Worm (Caenorhabditis elegans) whole organism, midembryonic: Measurements from ENCODE around the gene F07H5.13.

ENCODE experiments used
- T22C8.4 ChIP-seq: fragments of 200-800 bp; sonication (Bioruptor generic); IDR thresholded peaks from 2 replicates; pipeline ENCODE4 v1.3.6; 2022; ENCODE audit warnings: missing genetic modification characterization, missing compliant biosample characterization
- cog-1 ChIP-seq: sonication (generic microtip); optimal IDR thresholded peaks from 2 replicates; lab custom pipeline; 2016; ENCODE audit warnings: missing genetic modification characterization, missing compliant biosample characterization
- flt-1 ChIP-seq: fragments of 200-800 bp; sonication (Bioruptor generic); IDR thresholded peaks from 2 replicates; pipeline ENCODE4 v1.3.6; 2022; ENCODE audit warnings: missing genetic modification characterization, missing compliant biosample characterization
- klf-2 ChIP-seq: fragments of 200-800 bp; sonication (Bioruptor generic); conservative IDR thresholded peaks from 2 replicates; pipeline ENCODE4 v1.3.6; 2022; ENCODE audit warnings: missing genetic modification reagents, missing genetic modification characterization, missing compliant biosample characterization
- med-1 ChIP-seq: sonication (generic microtip); optimal IDR thresholded peaks from 2 replicates; lab custom pipeline; 2017; ENCODE audit warnings: missing genetic modification characterization, mild to moderate bottlenecking, missing compliant biosample characterization, antibody characterized with exemption, missing genetic modification reagents; ENCODE audit not compliant: insufficient read depth
- ref-1 ChIP-seq: fragments of 200-800 bp; sonication (Bioruptor generic); conservative IDR thresholded peaks from 2 replicates; pipeline ENCODE4 v1.3.6; 2022; ENCODE audit warnings: missing genetic modification reagents, missing genetic modification characterization, missing compliant biosample characterization
- tab-1 ChIP-seq: fragments of 200-800 bp; sonication (Bioruptor generic); IDR thresholded peaks from 2 replicates; pipeline ENCODE4 v1.3.6; 2022; ENCODE audit warnings: missing genetic modification characterization, missing compliant biosample characterization
- ztf-23 ChIP-seq: fragments of 200-800 bp; sonication (Bioruptor generic); IDR thresholded peaks from 2 replicates; pipeline ENCODE4 v1.3.6; 2022; ENCODE audit warnings: missing genetic modification reagents, missing genetic modification characterization, missing compliant biosample characterization
- ztf-29 ChIP-seq: fragments of 200-800 bp; sonication (Bioruptor generic); IDR thresholded peaks from 2 replicates; pipeline ENCODE4 v1.3.6; 2022; ENCODE audit warnings: missing genetic modification reagents, missing genetic modification characterization, missing compliant biosample characterization

The F07H5.13 gene

DNA sequence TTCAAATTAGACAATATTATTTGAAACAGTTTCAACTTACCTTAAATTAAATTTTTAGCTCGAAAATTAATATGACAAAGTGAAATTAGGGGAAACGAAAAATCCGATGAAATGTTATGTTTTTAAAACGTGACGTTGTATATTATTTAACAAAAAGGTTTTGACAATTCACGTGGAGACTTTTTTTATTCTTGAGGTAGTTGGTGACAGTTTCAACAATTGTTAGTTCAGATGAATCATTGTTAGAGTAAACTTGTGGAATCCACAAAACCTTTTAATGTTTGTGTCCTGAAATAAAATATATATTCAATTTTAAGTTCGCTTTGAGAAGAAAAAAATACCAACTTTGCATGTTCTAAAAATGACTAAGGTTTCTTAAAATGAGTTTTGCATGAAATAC, 30.9 kb upstream of the F07H5.13 start, which contains the start of gene fut-1:
TSS of gene fut-1 (minus strand) at position 101 of the 400 bp plus-strand sequence.
- TF ChIP-seq T22C8.4 (GFP tag; lab: Robert Waterston, UW) (no peak), ztf-29 (no peak), flt-1 (GFP tag; lab: Robert Waterston, UW) (no peak), ztf-23 (GFP tag; lab: Robert Waterston, UW) (no peak), ref-1 (no peak), klf-2 (no peak), tab-1 (GFP tag; lab: Robert Waterston, UW) (no peak), cog-1 (no peak), med-1 (GFP tag; lab: Kevin White, UChicago) (no peak)

DNA sequence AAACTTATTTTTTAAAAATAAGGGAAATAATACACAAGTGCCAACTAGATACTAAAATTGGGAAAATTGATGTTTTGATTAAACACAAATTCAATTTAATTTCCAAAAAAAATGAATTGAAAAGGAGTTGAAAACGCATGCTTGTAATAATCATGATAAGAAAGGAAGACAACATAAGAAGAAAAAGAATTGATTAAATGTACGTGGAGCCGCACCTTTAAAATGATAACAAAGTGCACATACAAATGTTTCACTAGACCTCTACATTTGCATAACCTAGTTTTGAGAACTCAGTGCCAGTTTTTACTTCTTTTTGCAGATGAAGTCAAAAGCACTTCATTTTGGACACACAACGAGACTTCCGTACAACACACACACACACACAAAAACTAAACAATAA, 28.6 kb upstream of the F07H5.13 start:
- TF ChIP-seq klf-2 (no peak), ztf-23 (GFP tag; lab: Robert Waterston, UW) (no peak), tab-1 (GFP tag; lab: Robert Waterston, UW) (no peak)

DNA sequence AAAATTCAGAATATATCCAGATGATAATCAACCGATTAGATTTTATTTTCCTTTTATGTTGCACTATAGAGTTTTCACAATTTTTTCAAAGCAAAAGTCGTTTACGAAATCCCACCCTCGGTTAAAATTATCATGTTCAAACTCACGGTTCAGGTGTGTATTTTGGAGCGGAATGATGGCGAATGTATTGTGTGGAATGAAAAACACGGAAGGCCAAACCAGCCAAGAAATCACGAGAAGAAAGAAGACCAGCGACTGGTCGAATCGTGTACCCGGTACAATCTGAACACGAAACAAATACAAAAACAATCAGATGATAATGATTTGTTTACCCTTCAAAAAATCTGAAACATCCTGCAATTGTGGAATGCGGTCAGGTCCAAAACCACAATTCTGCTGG, 27.0 kb upstream of the F07H5.13 start:
- TF ChIP-seq cog-1 (no peak), ztf-29 (no peak), ref-1 (no peak), tab-1 (GFP tag; lab: Robert Waterston, UW) (no peak), klf-2 (no peak), ztf-23 (GFP tag; lab: Robert Waterston, UW) (no peak), T22C8.4 (GFP tag; lab: Robert Waterston, UW) (no peak), flt-1 (GFP tag; lab: Robert Waterston, UW) (no peak), med-1 (GFP tag; lab: Kevin White, UChicago) (no peak)

DNA sequence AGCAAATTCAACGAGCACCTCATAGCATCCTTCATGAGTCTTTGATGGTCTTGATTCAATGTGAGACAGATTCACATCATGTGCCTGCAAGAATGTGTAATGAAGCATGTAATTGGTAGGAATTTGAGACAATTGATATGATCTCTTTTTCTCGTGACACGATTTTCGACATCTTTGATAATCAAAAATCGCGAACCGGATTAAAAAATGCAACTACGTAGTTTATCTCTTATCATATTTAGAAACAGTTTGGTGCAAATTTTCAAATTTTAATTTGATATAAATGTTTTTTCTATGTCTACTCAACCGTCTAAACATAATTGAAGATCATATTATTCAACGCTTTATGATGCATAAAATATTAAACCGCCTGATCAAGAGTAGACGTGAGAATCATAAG, 26.0 kb upstream of the F07H5.13 start:
- TF ChIP-seq tab-1 (GFP tag; lab: Robert Waterston, UW) (no peak), ztf-23 (GFP tag; lab: Robert Waterston, UW) (no peak), cog-1 (no peak), klf-2 (no peak), T22C8.4 (GFP tag; lab: Robert Waterston, UW) (no peak), flt-1 (GFP tag; lab: Robert Waterston, UW) (no peak), ref-1 (no peak), med-1 (GFP tag; lab: Kevin White, UChicago) (no peak), ztf-29 (no peak)

DNA sequence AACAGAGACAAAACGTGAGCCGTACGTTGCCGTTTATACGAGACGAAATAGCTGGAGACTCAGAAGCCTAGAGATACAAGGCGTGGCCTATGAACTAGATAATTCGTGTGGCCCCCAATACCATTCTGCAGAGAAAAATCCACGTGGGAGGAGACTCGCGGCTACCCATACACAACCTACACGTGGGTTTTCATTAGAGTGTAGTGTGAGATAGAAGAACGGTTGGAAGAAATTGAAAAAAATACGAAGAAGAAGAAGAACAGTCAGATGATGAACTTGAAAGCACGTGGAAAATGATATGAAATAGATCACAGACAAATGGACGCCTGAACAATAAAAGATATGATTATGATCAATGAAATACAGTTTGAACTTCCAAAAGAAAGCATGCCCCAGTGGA, 25.2 kb upstream of the F07H5.13 start:
- TF ChIP-seq klf-2, result no peak
- TF ChIP-seq ztf-23 (GFP tag; lab: Robert Waterston, UW), result no peak
- no peak for TF ChIP-seq ztf-29
- TF ChIP-seq T22C8.4 (GFP tag; lab: Robert Waterston, UW), result no peak
- TF ChIP-seq ref-1, result no peak
- no peak for TF ChIP-seq cog-1
- no peak for TF ChIP-seq med-1 (GFP tag; lab: Kevin White, UChicago)
- no peak for TF ChIP-seq flt-1 (GFP tag; lab: Robert Waterston, UW)
- no peak for TF ChIP-seq tab-1 (GFP tag; lab: Robert Waterston, UW)

DNA sequence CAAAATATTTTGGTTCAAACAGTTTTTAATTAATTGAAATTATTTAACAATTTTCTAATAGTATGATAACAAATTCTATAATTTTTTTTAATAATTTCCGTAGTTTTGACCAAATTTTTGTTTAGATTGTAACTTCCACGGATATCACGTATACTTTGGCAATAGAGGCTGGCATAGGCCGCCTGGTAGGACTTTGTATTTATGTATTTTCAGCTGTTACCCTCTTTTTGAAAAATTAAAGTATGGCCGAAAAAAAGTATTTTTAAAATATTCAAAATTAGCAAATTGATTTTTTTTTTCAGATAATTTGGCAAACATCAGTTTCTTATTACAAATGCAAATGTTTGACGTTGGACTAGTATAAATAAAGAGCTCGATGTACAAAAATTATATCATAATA, 23.9 kb upstream of the F07H5.13 start, which contains the start of the genes nsph-1.1 and K08F8.15:
TSS of gene nsph-1.1 (plus strand) at position 301 of the 400 bp plus-strand sequence.
TSS of gene K08F8.15 (plus strand) at position 335 of the 400 bp plus-strand sequence.
- no peak for TF ChIP-seq cog-1
- TF ChIP-seq klf-2, result no peak
- TF ChIP-seq flt-1 (GFP tag; lab: Robert Waterston, UW), result no peak
- TF ChIP-seq ref-1, result no peak
- TF ChIP-seq tab-1 (GFP tag; lab: Robert Waterston, UW), result no peak
- TF ChIP-seq med-1 (GFP tag; lab: Kevin White, UChicago), result no peak
- TF ChIP-seq T22C8.4 (GFP tag; lab: Robert Waterston, UW), result no peak
- no peak for TF ChIP-seq ztf-23 (GFP tag; lab: Robert Waterston, UW)
- no peak for TF ChIP-seq ztf-29

DNA sequence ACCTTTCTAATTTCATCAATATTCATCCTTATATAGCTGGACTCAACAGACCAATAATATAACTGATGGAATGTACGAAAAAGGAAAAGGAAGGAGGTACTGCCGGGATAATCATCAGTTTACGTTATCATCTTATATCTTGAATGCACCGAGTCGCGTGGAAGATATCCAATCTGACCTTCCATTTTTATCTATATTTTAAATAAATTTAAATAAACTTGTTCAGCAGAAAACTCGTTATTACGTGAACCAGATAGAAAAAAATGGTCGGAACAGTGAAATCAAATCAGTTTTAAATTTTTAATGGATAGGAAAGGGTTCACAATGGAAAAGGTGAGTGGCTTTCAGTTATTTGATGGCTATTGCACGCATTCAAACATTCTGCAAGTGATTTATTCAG, 23.5 kb upstream of the F07H5.13 start, which contains the start of gene pah-1:
TSS of gene pah-1 (minus strand) at position 101 of the 400 bp plus-strand sequence.
- TF ChIP-seq cog-1 (no peak), ztf-29 (no peak)

DNA sequence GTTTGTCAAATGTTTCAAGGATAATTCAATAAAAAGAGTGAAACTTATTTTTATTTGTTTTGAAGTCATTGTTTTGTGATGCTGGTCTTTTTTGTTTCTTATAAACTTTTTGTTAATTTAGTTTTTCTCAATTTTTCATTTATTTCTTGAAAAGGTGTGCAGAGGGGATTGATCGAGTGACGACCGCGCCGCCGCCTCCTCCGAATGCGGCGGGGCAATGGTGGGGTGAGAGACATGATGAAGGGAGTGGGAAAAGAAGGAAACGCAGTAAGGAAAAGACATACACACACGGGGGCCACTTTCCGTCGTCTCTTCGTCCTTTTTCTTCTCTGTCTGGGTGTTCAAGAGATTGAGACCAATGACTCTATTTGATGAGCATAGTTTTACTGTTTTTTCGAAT, 21.0 kb upstream of the F07H5.13 start:
- no peak for TF ChIP-seq klf-2
- no peak for TF ChIP-seq cog-1
- 0 out of 2 replicates have a peak, but pooled peaks have one; percentile 40 for TF ChIP-seq ztf-23 (GFP tag; lab: Robert Waterston, UW)
- no peak for TF ChIP-seq ref-1

DNA sequence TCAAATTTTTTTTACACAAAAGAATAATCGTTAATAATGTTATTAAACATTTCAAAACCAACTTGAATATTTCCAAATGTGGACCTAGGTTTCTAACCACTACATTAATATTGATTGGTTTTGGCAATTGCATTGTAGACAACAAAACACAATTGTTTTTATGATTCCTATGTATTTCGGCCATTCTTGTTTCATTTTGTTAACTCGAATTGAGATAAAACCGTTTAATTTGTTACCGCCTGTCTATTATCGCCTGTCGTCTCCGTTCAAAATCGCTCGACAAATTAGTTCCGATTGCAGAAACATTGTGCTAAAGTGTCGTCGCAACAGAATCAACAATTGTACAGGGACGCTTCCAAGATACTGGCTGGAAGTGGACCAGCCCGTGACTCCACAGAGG, 19.7 kb upstream of the F07H5.13 start, which contains the start of gene let-19:
TSS of gene let-19 (plus strand) at position 301 of the 400 bp plus-strand sequence.
- TF ChIP-seq klf-2, result no peak
- no peak for TF ChIP-seq T22C8.4 (GFP tag; lab: Robert Waterston, UW)
- no peak for TF ChIP-seq ref-1
- no peak for TF ChIP-seq cog-1
- no peak for TF ChIP-seq med-1 (GFP tag; lab: Kevin White, UChicago)
- TF ChIP-seq ztf-23 (GFP tag; lab: Robert Waterston, UW), result no peak
- no peak for TF ChIP-seq ztf-29
- no peak for TF ChIP-seq tab-1 (GFP tag; lab: Robert Waterston, UW)
- TF ChIP-seq flt-1 (GFP tag; lab: Robert Waterston, UW), result no peak

DNA sequence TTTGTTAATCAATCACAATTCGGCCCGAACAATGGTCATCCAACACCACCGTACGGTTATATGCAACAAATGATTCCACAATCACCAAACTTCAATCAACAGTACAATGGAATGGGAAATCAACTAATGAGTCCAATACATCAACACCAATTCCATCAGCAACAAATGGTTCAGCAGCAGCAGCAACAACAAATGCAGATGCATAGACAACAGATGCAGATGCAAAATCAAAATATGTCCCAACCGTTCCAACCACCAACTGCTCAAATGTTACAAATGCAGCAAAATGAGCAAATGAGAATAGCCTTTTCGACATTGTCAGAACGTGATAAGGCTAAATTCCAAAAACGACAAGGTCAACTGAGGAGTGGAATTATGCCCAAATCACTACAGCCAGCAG, 13.9 kb upstream of the F07H5.13 start:
- no peak for TF ChIP-seq ztf-29
- no peak for TF ChIP-seq med-1 (GFP tag; lab: Kevin White, UChicago)
- no peak for TF ChIP-seq klf-2
- no peak for TF ChIP-seq flt-1 (GFP tag; lab: Robert Waterston, UW)
- no peak for TF ChIP-seq tab-1 (GFP tag; lab: Robert Waterston, UW)
- TF ChIP-seq T22C8.4 (GFP tag; lab: Robert Waterston, UW), result no peak

DNA sequence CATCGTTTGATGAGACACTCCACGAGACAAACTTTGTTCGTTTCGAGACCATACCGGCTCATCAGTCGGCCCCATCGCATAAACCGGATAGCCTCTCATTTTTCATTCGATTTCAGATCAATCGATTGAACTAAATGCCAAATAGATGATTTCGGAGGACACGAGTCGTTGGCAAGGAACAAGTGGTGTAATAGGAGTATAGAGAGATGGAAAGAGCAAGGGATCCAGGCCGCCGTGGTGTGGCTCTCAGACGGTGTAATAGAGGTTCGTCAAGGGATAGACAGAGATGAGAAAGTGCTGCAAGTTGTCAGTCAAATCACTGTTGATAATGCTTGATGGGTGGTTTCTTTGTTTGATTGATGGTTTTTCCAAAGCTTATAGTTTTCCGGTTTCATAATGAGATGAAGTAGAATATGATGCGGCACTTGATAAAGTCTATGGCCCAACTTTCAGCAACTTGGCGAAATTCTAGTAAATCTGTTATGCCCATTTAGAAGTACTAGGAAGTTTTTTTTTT, 6.8 kb upstream of the F07H5.13 start, which contains the start of gene sgn-1:
TSS of gene sgn-1 (minus strand) at position 220 of the 517 bp plus-strand sequence.
- no peak for TF ChIP-seq cog-1
- no peak for TF ChIP-seq med-1 (GFP tag; lab: Kevin White, UChicago)
- TF ChIP-seq ztf-23 (GFP tag; lab: Robert Waterston, UW), result no peak
- TF ChIP-seq T22C8.4 (GFP tag; lab: Robert Waterston, UW), result no peak
- no peak for TF ChIP-seq klf-2
- TF ChIP-seq tab-1 (GFP tag; lab: Robert Waterston, UW), result no peak
- no peak for TF ChIP-seq ref-1
- TF ChIP-seq ztf-29, result no peak
- TF ChIP-seq flt-1 (GFP tag; lab: Robert Waterston, UW), result no peak
